Worm (Caenorhabditis elegans) whole organism, L4 larva: ENCODE measurements around the gene ZK632.11.

Experiments used
- F10B5.3 ChIP-seq: sonication (generic microtip); optimal IDR thresholded peaks from 2 replicates; lab custom pipeline; 2016; ENCODE audit warnings: mild to moderate bottlenecking, missing genetic modification characterization, missing compliant biosample characterization
- F26F4.8 ChIP-seq: fragments of 200-800 bp; sonication (Bioruptor generic); conservative IDR thresholded peaks from 2 replicates; pipeline ENCODE4 v1.3.6; 2022; ENCODE audit warnings: missing genetic modification characterization, missing compliant biosample characterization
- F37D6.2 ChIP-seq: sonication (generic microtip); optimal IDR thresholded peaks from 2 replicates; lab custom pipeline; 2016; ENCODE audit warnings: mild to moderate bottlenecking, missing genetic modification characterization, missing compliant biosample characterization
- F49E8.2 ChIP-seq: sonication (generic microtip); optimal IDR thresholded peaks from 2 replicates; lab custom pipeline; 2016; ENCODE audit warnings: missing compliant biosample characterization, mild to moderate bottlenecking, missing genetic modification characterization, borderline replicate concordance
- R02D3.7 ChIP-seq: fragments of 150-350 bp; sonication (generic microtip); optimal IDR thresholded peaks from 3 replicates; lab custom pipeline; 2014; ENCODE audit warnings: missing biosample characterization, missing genetic modification characterization
- T20F7.1 ChIP-seq: fragments of 200-800 bp; sonication (Bioruptor generic); optimal IDR thresholded peaks from 2 replicates; lab custom pipeline; 2018; ENCODE audit warnings: mild to moderate bottlenecking, missing genetic modification characterization, missing compliant biosample characterization
- Y5F2A.4 ChIP-seq: fragments of 200-800 bp; sonication (Bioruptor generic); optimal IDR thresholded peaks from 2 replicates; lab custom pipeline; 2018; ENCODE audit warnings: mild to moderate bottlenecking, missing genetic modification characterization, missing compliant biosample characterization
- ZK337.2 ChIP-seq: fragments of 200-800 bp; sonication (Bioruptor generic); IDR thresholded peaks from 2 replicates; pipeline ENCODE4 v1.3.6; 2022; ENCODE audit warnings: missing genetic modification reagents, missing genetic modification characterization, missing compliant biosample characterization
- ama-1 ChIP-seq: fragments of 150-350 bp; optimal IDR thresholded peaks from 2 replicates; lab custom pipeline; 2014; ENCODE audit warnings: inconsistent platforms, mixed read lengths
- arid-1 ChIP-seq: fragments of 200-800 bp; sonication (Bioruptor generic); conservative IDR thresholded peaks from 2 replicates; pipeline ENCODE4 v1.3.6; 2022; ENCODE audit warnings: missing genetic modification reagents, missing genetic modification characterization, missing compliant biosample characterization
- ceh-28 ChIP-seq: fragments of 150-350 bp; optimal IDR thresholded peaks from 2 replicates; lab custom pipeline; 2014; ENCODE audit warnings: missing biosample characterization, missing genetic modification reagents, missing genetic modification characterization
- ceh-44 ChIP-seq: fragments of 200-800 bp; sonication (Bioruptor generic); IDR thresholded peaks from 2 replicates; pipeline ENCODE4 v1.3.6; 2022; ENCODE audit warnings: missing genetic modification reagents, missing genetic modification characterization, missing compliant biosample characterization
- ces-1 ChIP-seq: fragments of 150-350 bp; sonication (generic microtip); optimal IDR thresholded peaks from 4 replicates; lab custom pipeline; 2014; ENCODE audit warnings: missing biosample characterization, missing genetic modification reagents, missing genetic modification characterization
- ctbp-1 ChIP-seq: fragments of 200-800 bp; sonication (Bioruptor generic); IDR thresholded peaks from 2 replicates; pipeline ENCODE4 v1.3.6; 2022; ENCODE audit warnings: missing genetic modification reagents, missing genetic modification characterization, missing compliant biosample characterization
- daf-19 ChIP-seq: fragments of 200-800 bp; sonication (Bioruptor generic); conservative IDR thresholded peaks from 2 replicates; pipeline ENCODE4 v1.3.6; 2022; ENCODE audit warnings: missing genetic modification characterization, missing compliant biosample characterization
- dmd-6 ChIP-seq: fragments of 200-800 bp; sonication (Bioruptor generic); IDR thresholded peaks from 2 replicates; pipeline ENCODE4 v1.3.6; 2022; ENCODE audit warnings: missing genetic modification reagents, missing genetic modification characterization, missing compliant biosample characterization
- egl-27 ChIP-seq: sonication (generic microtip); optimal IDR thresholded peaks from 3 replicates; lab custom pipeline; 2017; ENCODE audit warnings: missing biosample characterization, missing genetic modification reagents, missing genetic modification characterization
- fos-1 ChIP-seq: fragments of 150-350 bp; optimal IDR thresholded peaks from 2 replicates; lab custom pipeline; 2014; ENCODE audit warnings: missing biosample characterization, missing genetic modification characterization
- gei-8 ChIP-seq: fragments of 200-800 bp; sonication (Bioruptor generic); optimal IDR thresholded peaks from 2 replicates; lab custom pipeline; 2018; ENCODE audit warnings: mild to moderate bottlenecking, missing genetic modification characterization, missing compliant biosample characterization
- hlh-11 ChIP-seq: fragments of 200-800 bp; sonication (Bioruptor generic); optimal IDR thresholded peaks from 2 replicates; lab custom pipeline; 2018; ENCODE audit warnings: mild to moderate bottlenecking, missing genetic modification characterization, missing compliant biosample characterization
- hlh-30 ChIP-seq: sonication (generic microtip); optimal IDR thresholded peaks from 2 replicates; lab custom pipeline; 2017; ENCODE audit warnings: antibody characterized with exemption, mild to moderate bottlenecking, missing genetic modification characterization, missing compliant biosample characterization; ENCODE audit not compliant: insufficient read depth
- jun-1 ChIP-seq: fragments of 150-350 bp; optimal IDR thresholded peaks from 2 replicates; lab custom pipeline; 2014; ENCODE audit warnings: missing biosample characterization, missing genetic modification reagents, missing genetic modification characterization
- lin-1 ChIP-seq: fragments of 200-800 bp; sonication (Bioruptor generic); IDR thresholded peaks from 2 replicates; pipeline ENCODE4 v1.3.6; 2022; ENCODE audit warnings: missing genetic modification reagents, missing genetic modification characterization, missing compliant biosample characterization
- lin-13 ChIP-seq: fragments of 150-350 bp; optimal IDR thresholded peaks from 2 replicates; lab custom pipeline; 2014; ENCODE audit warnings: missing biosample characterization, missing genetic modification reagents, missing genetic modification characterization
- lin-29 ChIP-seq: fragments of 200-800 bp; sonication (Bioruptor generic); IDR thresholded peaks from 2 replicates; pipeline ENCODE4 v1.3.6; 2022; ENCODE audit warnings: missing genetic modification reagents, missing genetic modification characterization, missing compliant biosample characterization
- lin-38 ChIP-seq: fragments of 200-800 bp; sonication (Bioruptor generic); IDR thresholded peaks from 2 replicates; pipeline ENCODE4 v1.3.6; 2022; ENCODE audit warnings: missing genetic modification reagents, missing genetic modification characterization, missing compliant biosample characterization
- madf-9 ChIP-seq: fragments of 200-800 bp; sonication (Bioruptor generic); conservative IDR thresholded peaks from 2 replicates; pipeline ENCODE4 v1.3.6; 2022; ENCODE audit warnings: missing genetic modification reagents, missing genetic modification characterization, missing compliant biosample characterization
- mep-1 ChIP-seq: fragments of 150-350 bp; sonication (generic microtip); optimal IDR thresholded peaks from 3 replicates; lab custom pipeline; 2014; ENCODE audit warnings: missing biosample characterization, missing genetic modification characterization
- mes-2 ChIP-seq: sonication (generic microtip); optimal IDR thresholded peaks from 2 replicates; lab custom pipeline; 2016; ENCODE audit warnings: missing genotype, mild to moderate bottlenecking, missing genetic modification characterization, missing compliant biosample characterization; ENCODE audit not compliant: poor library complexity, severe bottlenecking
- nhr-111 ChIP-seq: fragments of 200-800 bp; sonication (Bioruptor generic); optimal IDR thresholded peaks from 2 replicates; lab custom pipeline; 2018; ENCODE audit warnings: mild to moderate bottlenecking, missing genetic modification characterization, missing compliant biosample characterization
- nhr-28 ChIP-seq: fragments of 150-350 bp; optimal IDR thresholded peaks from 2 replicates; lab custom pipeline; 2014; ENCODE audit warnings: missing biosample characterization, missing genetic modification characterization
- nhr-42 ChIP-seq: fragments of 200-800 bp; sonication (Bioruptor generic); IDR thresholded peaks from 2 replicates; pipeline ENCODE4 v1.3.6; 2022; ENCODE audit warnings: missing genetic modification characterization, missing compliant biosample characterization
- nhr-48 ChIP-seq: sonication (generic microtip); optimal IDR thresholded peaks from 2 replicates; lab custom pipeline; 2016; ENCODE audit warnings: mild to moderate bottlenecking, missing genetic modification characterization, missing compliant biosample characterization
- nhr-6 ChIP-seq: fragments of 150-350 bp; optimal IDR thresholded peaks from 2 replicates; lab custom pipeline; 2014; ENCODE audit warnings: missing biosample characterization, missing genetic modification characterization
- nhr-76 ChIP-seq: fragments of 150-350 bp; optimal IDR thresholded peaks from 2 replicates; lab custom pipeline; 2014; ENCODE audit warnings: missing biosample characterization, missing genetic modification characterization
- nhr-77 ChIP-seq: fragments of 150-350 bp; optimal IDR thresholded peaks from 2 replicates; lab custom pipeline; 2014; ENCODE audit warnings: missing biosample characterization, missing genetic modification characterization
- pha-4 ChIP-seq, 2 experiments: fragments of 150-350 bp in 1 of 2; fragments of 200-800 bp in 1 of 2; sonication (Bioruptor generic) in 1 of 2; IDR thresholded peaks in 1 of 2; optimal IDR thresholded peaks in 1 of 2; 2 replicates each; pipeline versions ENCODE4 v1.3.6 to Lab custom; 2014 to 2022; ENCODE audit warnings: missing genetic modification characterization in 2 of 2, missing genetic modification reagents in 2 of 2, missing biosample characterization in 1 of 2, missing compliant biosample characterization in 1 of 2
- php-3 ChIP-seq: fragments of 200-800 bp; sonication (Bioruptor generic); IDR thresholded peaks from 2 replicates; pipeline ENCODE4 v1.3.6; 2022; ENCODE audit warnings: missing genetic modification reagents, missing genetic modification characterization, missing compliant biosample characterization
- pqm-1 ChIP-seq: sonication (generic microtip); optimal IDR thresholded peaks from 2 replicates; lab custom pipeline; 2017; ENCODE audit warnings: missing biosample characterization, missing genetic modification characterization
- set-16 ChIP-seq: fragments of 200-800 bp; sonication (Bioruptor generic); IDR thresholded peaks from 2 replicates; pipeline ENCODE4 v1.3.6; 2022; ENCODE audit warnings: missing genetic modification reagents, missing genetic modification characterization, missing compliant biosample characterization
- tag-97 ChIP-seq: fragments of 200-800 bp; sonication (Bioruptor generic); IDR thresholded peaks from 2 replicates; pipeline ENCODE4 v1.3.6; 2022; ENCODE audit warnings: missing genetic modification characterization, missing compliant biosample characterization
- unc-130 ChIP-seq: sonication (generic microtip); optimal IDR thresholded peaks from 2 replicates; lab custom pipeline; 2016; ENCODE audit warnings: missing genetic modification reagents, missing genetic modification characterization, missing compliant biosample characterization
- unc-39 ChIP-seq: sonication (generic microtip); optimal IDR thresholded peaks from 2 replicates; lab custom pipeline; 2017; ENCODE audit warnings: missing biosample characterization, missing genetic modification characterization
- unc-62 ChIP-seq, 3 experiments: fragments of 150-350 bp in 1 of 3; sonication (generic microtip); optimal IDR thresholded peaks in 2 of 3; peaks in 1 of 3; 1 replicate in 1 of 3; 2 replicates in 2 of 3; lab custom pipeline; 2014 to 2017; ENCODE audit warnings: missing biosample characterization in 3 of 3, missing genetic modification characterization in 3 of 3, missing genetic modification reagents in 3 of 3, missing genotype in 1 of 3
- zag-1 ChIP-seq: fragments of 150-350 bp; optimal IDR thresholded peaks from 2 replicates; lab custom pipeline; 2014; ENCODE audit warnings: missing biosample characterization, missing genetic modification characterization
- zfp-3 ChIP-seq: fragments of 200-800 bp; sonication (Bioruptor generic); conservative IDR thresholded peaks from 2 replicates; pipeline ENCODE4 v1.3.6; 2022; ENCODE audit warnings: missing genetic modification reagents, missing genetic modification characterization, missing compliant biosample characterization
- zip-11 ChIP-seq: fragments of 200-800 bp; sonication (Bioruptor generic); IDR thresholded peaks from 2 replicates; pipeline ENCODE4 v1.3.6; 2022; ENCODE audit warnings: missing genetic modification characterization, missing compliant biosample characterization
- zip-2 ChIP-seq: fragments of 150-350 bp; optimal IDR thresholded peaks from 2 replicates; lab custom pipeline; 2014; ENCODE audit warnings: missing biosample characterization, missing genetic modification characterization
- ztf-7 ChIP-seq: fragments of 150-350 bp; optimal IDR thresholded peaks from 2 replicates; lab custom pipeline; 2014; ENCODE audit warnings: missing biosample characterization, missing genetic modification characterization

The ZK632.11 gene

DNA sequence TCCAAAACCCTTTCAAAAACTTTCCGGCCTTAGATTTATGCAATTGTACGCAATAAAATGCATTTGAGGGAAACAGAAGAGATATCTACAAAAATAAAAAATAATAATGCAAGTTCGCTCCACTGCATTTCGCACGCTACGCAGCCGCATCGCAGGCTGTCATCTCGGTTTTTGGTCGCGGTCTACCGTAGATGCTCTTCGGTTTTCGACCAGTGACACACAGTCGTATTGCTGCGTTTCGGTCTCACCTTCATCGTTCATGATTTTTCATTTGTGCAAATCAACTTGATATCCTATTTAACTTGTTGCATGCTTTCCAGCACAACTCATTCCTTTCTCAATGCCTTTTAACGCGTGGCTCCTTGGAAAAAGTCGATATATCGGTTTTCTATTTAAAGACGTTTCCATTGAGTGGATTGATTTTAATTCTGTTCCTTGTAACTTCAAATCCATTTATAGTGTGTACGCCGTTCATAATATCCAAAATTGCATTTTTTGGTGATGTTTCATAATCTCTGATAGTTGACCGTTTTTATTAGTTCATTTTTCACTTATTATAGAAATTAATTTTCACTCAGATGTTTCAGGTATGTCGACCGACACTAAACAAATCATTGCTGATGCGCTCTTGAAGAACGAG is 46.9 kb upstream of the ZK632.11 start, which contains the start of gene vha-1 (continued):
- TF ChIP-seq lin-29 (GFP tag; lab: Robert Waterston, UW) = no peak
- TF ChIP-seq tag-97 (GFP tag; lab: Robert Waterston, UW) = no peak
- TF ChIP-seq nhr-28 = peak; percentile 92
- TF ChIP-seq ctbp-1 (GFP tag; lab: Robert Waterston, UW) = peak; percentile 52
- no peak for TF ChIP-seq gei-8 (GFP tag; lab: Kevin White, UChicago)
- TF ChIP-seq arid-1 (GFP tag; lab: Robert Waterston, UW) = peak; percentile 44
- TF ChIP-seq fos-1 (tag; lab: Kevin White, UChicago) = peak; percentile 25
- TF ChIP-seq jun-1 (tag; lab: Kevin White, UChicago) = peak; percentile 71
- no peak for TF ChIP-seq set-16
- TF ChIP-seq egl-27 (tag; lab: Kevin White, UChicago) = no peak
- TF ChIP-seq dmd-6 (GFP tag; lab: Robert Waterston, UW) = peak; percentile 93
- no peak for TF ChIP-seq F49E8.2
- peak; percentile 60; the same call in 1 of the 2 replicates for TF ChIP-seq pha-4 (GFP tag; IDR thresholded peaks at IDR 0.05; lab: Robert Waterston, UW)
- no peak for TF ChIP-seq pha-4 (tag; optimal IDR thresholded peaks at IDR 0.05; lab: Kevin White, UChicago)
- no peak for TF ChIP-seq zfp-3
- TF ChIP-seq hlh-11 (tag; lab: Kevin White, UChicago) = peak; percentile 88
- TF ChIP-seq zip-2 (tag; lab: Kevin White, UChicago) = no peak
- peak; percentile 95 for TF ChIP-seq lin-13 (GFP tag; lab: Kevin White, UChicago)
- TF ChIP-seq hlh-30 (tag; lab: Kevin White, UChicago) = peak; percentile 70
- TF ChIP-seq nhr-77 (tag; lab: Kevin White, UChicago) = peak; percentile 97
- TF ChIP-seq php-3 (GFP tag; lab: Robert Waterston, UW) = no peak
- no peak for TF ChIP-seq F26F4.8 (GFP tag; lab: Robert Waterston, UW)
- TF ChIP-seq ZK337.2 = no peak
- no peak for TF ChIP-seq R02D3.7 (tag; lab: Kevin White, UChicago)
- TF ChIP-seq ces-1 (GFP tag; lab: Kevin White, UChicago) = no peak
- peak; percentile 89 for TF ChIP-seq nhr-6
- no peak for TF ChIP-seq F10B5.3 (tag; lab: Kevin White, UChicago)
- no peak for TF ChIP-seq ceh-28 (tag; lab: Kevin White, UChicago)
- no peak for TF ChIP-seq Y5F2A.4 (GFP tag; lab: Kevin White, UChicago)
- no peak for TF ChIP-seq nhr-76 (tag; lab: Kevin White, UChicago)
- TF ChIP-seq zag-1 (tag; lab: Kevin White, UChicago) = no peak
- TF ChIP-seq zip-11 (GFP tag; lab: Robert Waterston, UW) = no peak
- peak; percentile 92 for TF ChIP-seq mep-1 (tag; lab: Kevin White, UChicago)
- TF ChIP-seq ztf-7 (tag; lab: Kevin White, UChicago) = peak; percentile 22
- TF ChIP-seq unc-130 (GFP tag; lab: Kevin White, UChicago) = peak; percentile 2
- peak; percentile 75 for TF ChIP-seq pqm-1 (tag; lab: Kevin White, UChicago)
- TF ChIP-seq nhr-48 (tag; lab: Kevin White, UChicago) = peak; percentile 40
- peak; percentile 97 for TF ChIP-seq lin-38 (GFP tag; lab: Robert Waterston, UW)
- peak; percentile 42; the same call in 1 of the 2 replicates for TF ChIP-seq ceh-44 (GFP tag; lab: Robert Waterston, UW)

- TF ChIP-seq jun-1 (tag; lab: Kevin White, UChicago) (no peak), lin-1 (GFP tag; lab: Robert Waterston, UW) (peak; percentile 61), daf-19 (GFP tag; lab: Robert Waterston, UW) (no peak), mes-2 (tag; lab: Kevin White, UChicago) (peak; percentile 32), set-16 (peak; percentile 23; the same call in 1 of the 2 replicates), madf-9 (peak; percentile 49; the same call in 1 of the 2 replicates), T20F7.1 (GFP tag; lab: Kevin White, UChicago) (peak; percentile 61), F37D6.2 (tag; lab: Kevin White, UChicago) (no peak), lin-29 (GFP tag; lab: Robert Waterston, UW) (no peak; the same call in 1 of the 2 replicates), pha-4 (GFP tag; IDR thresholded peaks at IDR 0.05; lab: Robert Waterston, UW) (peak; percentile 38), pha-4 (tag; optimal IDR thresholded peaks at IDR 0.05; lab: Kevin White, UChicago) (no peak), unc-39 (tag; lab: Kevin White, UChicago) (no peak), mep-1 (tag; lab: Kevin White, UChicago) (peak; percentile 7), nhr-111 (peak; percentile 42), unc-62 (GFP tag; optimal IDR thresholded peaks at IDR 0.05 in 1 of 2; lab: Kevin White, UChicago) (peak in 1 of 2 experiments; percentile 91), unc-62 (tag; optimal IDR thresholded peaks at IDR 0.05; lab: Kevin White, UChicago) (no peak), ama-1 (lab: Kevin White, UChicago) (peak; percentile 90), nhr-42 (GFP tag; lab: Robert Waterston, UW) (no peak)
These were observed 45.7 kb upstream of the ZK632.11 start, which contains the start of gene vha-2 for ce11 chrIII:9782011-9782436. vha-2 (plus strand) TSS chrIII:9782164.
